Fruit fly (Drosophila melanogaster) whole organism: Measurements from ENCODE around the gene Dok.

Experiments
- CG8478 ChIP-seq: fragments of >200 bp; optimal IDR thresholded peaks from 2 replicates; lab custom pipeline; 2018; ENCODE audit warnings: inconsistent platforms
- Dll ChIP-seq: fragments of >200 bp; optimal IDR thresholded peaks from 2 replicates; lab custom pipeline; 2017
- EcR ChIP-seq, 2 experiments: fragments of >200 bp; optimal IDR thresholded peaks; 2 replicates each; lab custom pipeline; 2017; ENCODE audit warnings: missing biosample characterization in 2 of 2, missing genetic modification characterization in 2 of 2, missing genetic modification reagents in 2 of 2
- pan ChIP-seq: fragments of >200 bp; optimal IDR thresholded peaks from 2 replicates; lab custom pipeline; 2017
- psq ChIP-seq: fragments of >200 bp; optimal IDR thresholded peaks from 2 replicates; lab custom pipeline; 2017
- usp ChIP-seq: fragments of >200 bp; optimal IDR thresholded peaks from 2 replicates; lab custom pipeline; 2017; ENCODE audit warnings: missing biosample characterization, missing genetic modification characterization, mixed read lengths

Gene Dok

DNA sequence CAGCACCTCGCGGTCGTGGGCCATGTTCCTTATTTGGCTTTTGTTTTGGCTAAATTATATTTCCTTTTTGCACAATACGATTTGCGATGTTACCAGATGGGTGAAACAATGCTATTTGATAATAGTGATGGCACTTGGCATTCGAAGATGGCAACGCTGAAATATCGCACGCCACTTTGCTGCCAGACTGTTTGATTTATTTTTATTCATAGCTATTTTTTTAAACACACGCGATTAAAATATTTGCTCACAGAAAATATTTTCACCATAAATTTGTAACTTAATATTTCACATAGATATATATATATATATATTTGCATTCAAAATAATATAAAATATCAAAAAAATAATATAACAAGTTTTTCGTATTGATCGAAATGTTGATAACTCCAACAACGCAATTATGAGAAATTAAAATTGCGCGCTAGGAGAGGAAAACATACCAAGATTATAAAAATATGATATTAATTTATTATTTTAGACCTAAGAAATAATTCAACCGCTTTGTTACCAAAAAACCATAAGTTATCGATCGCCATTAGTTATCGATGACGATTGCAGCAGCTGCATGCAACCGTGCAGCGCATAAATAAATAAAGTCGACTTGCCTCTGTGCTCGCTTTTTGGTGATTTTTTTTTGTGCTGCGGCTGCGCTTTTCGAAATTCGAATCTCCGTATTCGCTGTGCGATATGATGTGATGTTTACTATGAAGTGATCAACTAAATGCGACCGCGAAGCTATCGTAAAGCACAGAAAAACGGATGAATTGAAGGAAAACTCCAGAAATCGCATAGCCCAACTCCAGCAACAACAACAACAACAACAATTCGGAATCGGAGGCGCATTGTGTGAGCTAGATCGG is at the start of gene Dok, which contains the start of gene Atg5:
Gene Dok, plus strand, starts transcription at position 566 of the 863 bp plus-strand sequence.
Gene Atg5, minus strand, starts transcription at position 122 of the 863 bp plus-strand sequence.
- TF ChIP-seq psq (lab: Kevin White, UChicago) (no peak), pan (lab: Kevin White, UChicago) (no peak), usp (no peak), CG8478 (lab: Kevin White, UChicago) (no peak), Dll (lab: Kevin White, UChicago) (no peak), EcR (GFP tag; optimal IDR thresholded peaks at IDR 0.05; lab: Kevin White, UChicago) (no peak)

DNA sequence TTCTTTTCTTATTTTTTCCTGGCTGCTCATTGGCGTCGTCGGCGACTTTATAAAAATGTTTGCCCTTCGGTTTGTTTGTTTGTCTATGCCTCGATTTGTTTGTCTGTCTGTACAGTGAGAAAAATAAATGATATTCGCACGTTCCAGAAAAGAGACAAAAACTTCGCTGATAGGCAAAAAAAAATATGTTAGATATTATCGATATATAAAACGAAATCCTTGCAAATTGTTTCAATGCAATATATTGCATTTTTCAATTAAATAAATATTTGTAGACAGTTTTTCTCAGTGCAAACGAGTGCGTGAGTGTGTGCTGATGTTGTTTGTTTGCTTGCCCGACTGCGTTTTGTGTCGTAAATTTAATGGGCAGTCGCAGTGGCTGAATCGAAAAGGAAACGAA is 47.0 kb upstream of the Dok start:
- TF ChIP-seq psq (lab: Kevin White, UChicago) (no peak), CG8478 (lab: Kevin White, UChicago) (no peak), pan (lab: Kevin White, UChicago) (no peak), Dll (lab: Kevin White, UChicago) (no peak), EcR (GFP tag; optimal IDR thresholded peaks at IDR 0.05; lab: Kevin White, UChicago) (no peak), usp (no peak)

DNA sequence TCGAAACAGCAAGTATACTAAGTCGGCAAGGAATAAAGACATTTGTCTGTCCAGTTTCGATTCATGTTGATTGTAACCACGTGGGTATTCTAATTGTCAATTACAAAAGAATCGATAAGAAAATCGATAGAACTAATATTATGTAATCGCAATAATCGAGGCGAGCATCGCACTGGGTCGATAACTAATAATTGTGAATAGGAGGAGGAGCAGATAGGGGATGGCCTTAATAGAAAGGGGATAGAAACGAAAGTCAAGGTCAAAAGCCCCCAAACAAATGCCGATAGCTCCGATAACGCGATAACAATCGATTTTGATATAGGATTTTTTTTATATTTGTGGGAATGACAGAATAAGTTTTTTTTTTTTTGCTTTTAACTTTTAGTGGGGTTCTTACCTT is 39.0 kb upstream of the Dok start:
- TF ChIP-seq pan (lab: Kevin White, UChicago) = no peak
- TF ChIP-seq psq (lab: Kevin White, UChicago) = no peak
- no peak for TF ChIP-seq CG8478 (lab: Kevin White, UChicago)
- no peak for TF ChIP-seq EcR (GFP tag; optimal IDR thresholded peaks at IDR 0.05; lab: Kevin White, UChicago)
- no peak for TF ChIP-seq usp
- TF ChIP-seq Dll (lab: Kevin White, UChicago) = no peak

dm6 chrX:7285410-7285809 is 38.6 kb upstream of the Dok start:
- no peak for TF ChIP-seq psq (lab: Kevin White, UChicago)
- no peak for TF ChIP-seq EcR (GFP tag; optimal IDR thresholded peaks at IDR 0.05; lab: Kevin White, UChicago)
- TF ChIP-seq usp = no peak
- TF ChIP-seq Dll (lab: Kevin White, UChicago) = no peak

DNA sequence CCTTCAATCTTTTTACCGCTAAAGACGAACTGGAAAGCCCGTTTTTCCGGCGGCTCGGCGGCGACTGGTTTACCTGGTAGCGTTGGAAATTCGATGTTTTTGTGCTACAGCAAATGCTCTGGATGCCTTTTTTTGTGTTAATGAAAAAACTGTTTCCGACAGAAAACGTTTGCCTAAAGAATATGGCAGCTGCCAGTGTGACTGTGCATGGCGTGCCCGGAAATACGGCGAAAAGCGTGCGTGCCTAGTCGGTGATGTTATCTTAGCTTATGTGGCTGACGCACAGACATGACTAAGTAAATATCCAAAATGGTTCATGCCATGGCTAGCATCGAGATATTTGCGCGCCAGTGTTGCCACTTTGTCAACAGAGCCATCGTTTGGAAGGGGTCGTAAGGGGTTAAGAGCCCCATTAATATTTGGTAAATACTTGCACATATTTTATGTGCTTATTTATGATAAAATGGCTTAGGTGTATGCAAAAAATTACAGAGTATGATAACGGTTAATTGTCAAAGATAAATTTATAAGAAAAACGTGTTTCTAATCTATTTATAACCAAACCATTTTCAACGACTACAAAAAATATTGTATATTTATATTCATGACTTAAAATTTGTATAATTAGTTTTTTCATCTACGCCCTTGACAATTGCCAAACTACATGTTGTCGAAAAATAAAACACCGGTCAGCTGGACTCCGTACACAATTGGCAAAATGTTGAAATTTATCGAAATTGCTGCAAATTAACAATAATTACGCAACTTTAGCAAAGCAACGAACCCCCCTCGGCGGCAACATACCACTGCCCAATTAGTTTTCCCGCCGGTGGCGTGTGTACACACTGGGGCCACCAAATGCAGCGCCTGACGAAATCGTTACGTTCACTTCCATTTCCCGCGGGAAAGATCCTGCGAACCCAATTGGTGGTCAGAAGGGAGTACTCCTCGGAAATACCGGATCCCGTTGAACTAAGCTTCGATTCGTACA is 37.7 kb upstream of the Dok start, which contains the start of gene CG2059:
Gene CG2059, plus strand, starts transcription at position 364 of the 991 bp plus-strand sequence.
- no peak for TF ChIP-seq usp
- no peak for TF ChIP-seq pan (lab: Kevin White, UChicago)
- TF ChIP-seq EcR (GFP tag; optimal IDR thresholded peaks at IDR 0.05; lab: Kevin White, UChicago) = no peak
- TF ChIP-seq Dll (lab: Kevin White, UChicago) = no peak
- TF ChIP-seq CG8478 (lab: Kevin White, UChicago) = no peak
- no peak for TF ChIP-seq psq (lab: Kevin White, UChicago)

DNA sequence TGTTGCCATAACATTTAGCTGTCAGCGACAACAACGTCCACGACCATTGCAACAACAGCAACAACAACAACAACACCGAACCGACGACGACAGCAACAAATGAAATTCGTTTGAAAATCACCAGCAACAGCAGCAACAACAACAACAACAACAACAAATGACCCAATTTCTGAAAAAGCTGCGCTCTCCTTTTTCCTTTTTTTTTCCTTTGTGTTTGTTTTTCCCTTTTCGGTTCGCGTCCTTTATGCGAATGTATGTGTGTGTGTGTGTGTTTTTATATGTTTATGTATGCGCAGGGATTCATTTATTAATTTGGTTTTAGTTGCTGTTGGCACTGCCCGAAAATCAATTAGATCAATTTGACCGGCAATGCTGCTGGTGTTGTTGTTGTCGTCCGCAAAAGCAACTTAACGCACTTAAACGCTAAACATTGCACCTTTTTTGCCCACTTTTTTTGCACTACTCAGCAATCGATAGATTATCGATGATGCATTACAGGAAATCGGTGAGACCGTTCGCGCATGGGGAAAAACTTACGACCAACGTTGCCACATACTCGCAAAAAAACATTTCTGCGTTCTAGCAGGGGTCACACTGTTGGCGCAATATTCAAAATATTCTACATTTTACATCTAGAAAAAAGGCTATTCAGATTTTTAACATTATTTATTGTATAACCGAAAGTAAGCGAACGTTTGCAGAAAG is 33.1 kb upstream of the Dok start, which contains the start of gene unc-119:
Gene unc-119, minus strand, starts transcription at position 488 of the 705 bp plus-strand sequence.
- TF ChIP-seq usp (no peak), Dll (lab: Kevin White, UChicago) (no peak), psq (lab: Kevin White, UChicago) (no peak), pan (lab: Kevin White, UChicago) (no peak), CG8478 (lab: Kevin White, UChicago) (no peak), EcR (GFP tag; optimal IDR thresholded peaks at IDR 0.05; lab: Kevin White, UChicago) (no peak)

DNA sequence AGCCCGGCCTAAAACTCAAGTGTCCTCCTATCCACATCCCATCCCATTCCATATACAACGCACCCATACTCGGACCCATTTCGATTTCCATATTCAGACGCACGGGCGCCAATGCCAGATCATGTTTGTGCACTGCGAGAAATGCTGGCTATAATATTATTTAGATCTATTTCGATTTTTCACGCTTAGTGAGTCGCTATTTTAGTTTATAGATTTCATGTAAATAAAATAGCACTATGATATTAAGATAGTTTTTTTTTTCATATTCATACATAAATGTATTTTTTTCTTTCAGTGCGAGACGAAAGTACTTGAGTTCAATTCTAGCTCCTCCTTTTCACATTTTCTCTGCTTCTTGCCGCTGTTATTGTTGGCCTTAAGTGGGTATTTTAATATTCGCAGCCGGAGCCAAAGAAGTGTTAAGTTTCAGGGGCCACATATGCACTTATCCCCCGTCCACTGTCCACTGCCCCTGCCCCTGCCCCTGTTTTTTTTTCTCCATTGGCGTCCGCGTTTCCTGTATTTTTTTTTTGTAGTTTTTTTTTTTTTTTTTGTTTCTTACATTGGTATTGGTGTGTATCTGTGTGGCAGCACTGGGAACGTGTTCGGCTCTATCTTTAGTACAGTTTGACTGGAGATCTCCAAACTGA is 32.0 kb upstream of the Dok start:
- TF ChIP-seq Dll (lab: Kevin White, UChicago) (no peak), pan (lab: Kevin White, UChicago) (no peak), usp (no peak), psq (lab: Kevin White, UChicago) (no peak), CG8478 (lab: Kevin White, UChicago) (no peak), EcR (GFP tag; optimal IDR thresholded peaks at IDR 0.05; lab: Kevin White, UChicago) (no peak)

DNA sequence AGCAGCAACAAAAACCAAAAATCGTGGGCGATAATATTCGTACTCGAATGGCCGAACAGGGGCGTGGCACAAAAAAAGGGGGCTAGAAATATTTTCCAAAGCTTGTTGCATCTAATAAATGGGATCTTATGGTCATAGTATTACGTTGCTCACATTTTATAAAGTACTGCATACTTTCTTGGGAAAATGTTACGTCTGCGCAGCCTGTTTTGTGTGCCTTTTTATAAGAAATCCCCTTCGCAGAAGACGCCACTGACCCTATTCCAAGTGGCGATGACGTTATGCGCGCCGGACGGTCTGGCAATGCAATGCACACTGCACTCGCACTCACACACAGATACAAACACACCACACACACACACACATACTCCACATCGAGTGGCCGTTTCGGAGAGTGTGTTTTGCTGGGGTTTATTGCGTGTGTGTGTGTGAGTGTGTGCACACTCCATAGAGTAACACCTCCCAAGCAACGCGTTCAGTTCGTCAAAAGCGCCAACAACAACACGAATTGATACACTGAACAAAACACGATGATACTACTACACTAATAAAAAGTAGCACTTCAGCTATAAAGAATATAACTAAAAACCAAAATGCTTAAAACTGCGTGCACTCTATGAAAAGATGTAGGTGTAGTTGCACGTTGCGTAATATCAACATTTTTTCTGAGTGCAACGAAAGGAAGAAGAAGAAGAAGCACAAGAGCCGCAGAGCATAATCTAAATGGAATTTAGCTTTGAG is 30.7 kb upstream of the Dok start:
- TF ChIP-seq EcR (GFP tag; optimal IDR thresholded peaks at IDR 0.05; lab: Kevin White, UChicago) = no peak
- TF ChIP-seq pan (lab: Kevin White, UChicago) = no peak
- TF ChIP-seq usp = no peak
- TF ChIP-seq Dll (lab: Kevin White, UChicago) = no peak
- TF ChIP-seq psq (lab: Kevin White, UChicago) = no peak
- TF ChIP-seq CG8478 (lab: Kevin White, UChicago) = no peak

DNA sequence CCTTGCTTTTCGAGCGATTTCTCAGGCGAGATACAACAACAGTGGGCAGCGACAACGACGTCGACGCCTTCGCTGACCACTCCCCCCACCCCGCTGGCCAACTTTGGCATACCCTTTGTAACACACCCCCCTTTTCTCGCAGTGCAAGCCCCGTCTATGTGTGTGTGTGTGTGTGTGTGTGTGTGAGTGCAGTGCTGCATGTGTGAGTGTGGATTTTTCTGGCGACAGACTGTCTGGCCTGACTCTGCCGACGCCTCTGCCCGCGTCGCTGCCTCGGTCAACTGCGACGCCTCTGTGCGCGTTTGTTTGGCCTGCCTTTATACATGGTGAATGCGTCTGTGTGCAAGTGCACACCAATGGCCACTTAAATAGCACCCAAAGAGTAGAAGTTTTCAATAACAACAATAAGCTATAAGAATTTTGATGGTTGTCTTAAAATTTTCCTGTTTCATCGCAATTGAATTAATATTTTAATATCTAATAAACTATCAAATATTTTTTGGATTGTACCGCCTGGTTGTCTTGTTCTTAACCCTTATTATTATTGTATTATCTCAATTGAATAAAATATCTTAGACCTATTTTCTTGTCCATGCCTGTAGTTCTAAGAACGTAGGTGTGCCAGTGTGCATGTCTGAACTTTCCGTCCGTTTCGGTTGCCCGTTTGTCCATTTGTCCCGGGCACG is 30.0 kb upstream of the Dok start:
- TF ChIP-seq usp (no peak), Dll (lab: Kevin White, UChicago) (no peak), pan (lab: Kevin White, UChicago) (no peak), psq (lab: Kevin White, UChicago) (no peak), CG8478 (lab: Kevin White, UChicago) (no peak), EcR (GFP tag; optimal IDR thresholded peaks at IDR 0.05; lab: Kevin White, UChicago) (no peak)
